Fruit fly (Drosophila melanogaster) ovary, adult (tissue): Measurements from ENCODE around the gene Atg17.

Experiments
- CG17801 ChIP-seq: fragments of 200-800 bp; optimal IDR thresholded peaks from 2 replicates; lab custom pipeline; 2019; ENCODE audit warnings: missing biosample characterization, mild to moderate bottlenecking, missing genetic modification characterization, moderate library complexity; ENCODE audit not compliant: partially characterized antibody

Gene Atg17

DNA sequence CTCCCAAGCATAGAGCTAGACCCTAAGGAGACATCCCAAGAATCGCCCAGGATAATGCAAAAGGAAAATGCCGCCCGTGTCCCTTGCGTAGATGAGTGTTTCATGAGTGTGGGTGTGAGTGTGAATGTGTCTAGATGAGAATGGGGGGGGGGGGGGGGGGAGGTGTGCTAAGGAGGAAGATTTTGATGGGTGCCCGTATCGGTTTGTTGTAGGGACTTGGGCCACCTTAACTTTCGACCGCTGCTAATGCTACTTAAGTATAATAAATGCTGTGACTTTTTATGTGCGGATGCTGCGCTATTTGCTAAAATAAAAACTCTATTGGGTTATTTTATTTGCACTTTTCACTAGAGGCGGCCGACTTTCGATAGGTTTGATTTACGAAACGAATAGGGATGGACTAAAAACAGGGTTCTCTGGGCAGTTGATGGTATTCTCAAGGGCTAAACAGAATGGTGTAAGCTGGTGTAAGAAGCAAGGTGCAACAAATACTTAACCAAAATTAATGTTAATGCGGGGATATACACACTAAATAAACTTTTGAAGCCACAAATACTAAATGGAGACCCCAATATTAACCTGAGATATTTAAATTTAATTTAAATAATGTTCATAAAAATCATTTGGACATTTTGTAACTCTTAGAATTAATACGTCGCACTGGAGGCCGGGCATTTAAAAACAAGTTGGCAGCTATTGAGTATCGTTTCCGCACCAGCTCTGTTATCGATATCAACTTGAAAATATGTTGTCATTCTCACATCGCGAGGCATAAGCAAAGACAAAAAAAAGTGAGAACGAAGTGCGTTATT is at the start of gene Atg17, which contains the start of gene Xe7:
Gene Atg17, plus strand, starts transcription at position 786 of the 812 bp plus-strand sequence.
Gene Xe7, minus strand, starts transcription at position 407 of the 812 bp plus-strand sequence.
- peak; percentile 88 for TF ChIP-seq CG17801 (GFP tag; lab: Kevin White, UChicago)

DNA sequence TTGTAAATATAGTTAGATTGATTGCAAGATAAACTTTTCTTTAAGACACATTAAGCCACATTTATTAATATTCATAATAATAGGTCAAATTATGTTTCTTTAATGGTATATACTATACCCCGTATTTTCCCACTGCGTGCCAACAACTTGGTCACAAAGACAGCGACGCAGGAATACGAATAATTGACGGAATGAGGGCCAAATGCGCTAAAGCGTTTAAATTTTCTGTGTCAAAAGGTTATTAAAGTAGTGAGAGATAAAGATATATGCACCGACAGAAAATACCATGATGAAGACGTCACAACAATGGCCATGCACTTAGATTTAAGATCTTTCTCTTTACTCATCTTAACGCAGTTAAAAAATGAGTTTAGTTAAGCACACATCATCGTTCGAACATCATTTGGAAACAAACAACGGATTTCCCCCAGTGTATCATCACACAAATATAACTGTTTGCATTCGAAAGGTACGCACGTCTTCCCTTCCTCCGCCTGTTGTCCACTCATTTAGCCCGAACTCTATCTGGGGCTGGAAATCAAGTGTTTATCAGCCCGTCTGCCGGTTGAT is 49.0 kb upstream of the Atg17 start:
- no peak for TF ChIP-seq CG17801 (GFP tag; lab: Kevin White, UChicago)

DNA sequence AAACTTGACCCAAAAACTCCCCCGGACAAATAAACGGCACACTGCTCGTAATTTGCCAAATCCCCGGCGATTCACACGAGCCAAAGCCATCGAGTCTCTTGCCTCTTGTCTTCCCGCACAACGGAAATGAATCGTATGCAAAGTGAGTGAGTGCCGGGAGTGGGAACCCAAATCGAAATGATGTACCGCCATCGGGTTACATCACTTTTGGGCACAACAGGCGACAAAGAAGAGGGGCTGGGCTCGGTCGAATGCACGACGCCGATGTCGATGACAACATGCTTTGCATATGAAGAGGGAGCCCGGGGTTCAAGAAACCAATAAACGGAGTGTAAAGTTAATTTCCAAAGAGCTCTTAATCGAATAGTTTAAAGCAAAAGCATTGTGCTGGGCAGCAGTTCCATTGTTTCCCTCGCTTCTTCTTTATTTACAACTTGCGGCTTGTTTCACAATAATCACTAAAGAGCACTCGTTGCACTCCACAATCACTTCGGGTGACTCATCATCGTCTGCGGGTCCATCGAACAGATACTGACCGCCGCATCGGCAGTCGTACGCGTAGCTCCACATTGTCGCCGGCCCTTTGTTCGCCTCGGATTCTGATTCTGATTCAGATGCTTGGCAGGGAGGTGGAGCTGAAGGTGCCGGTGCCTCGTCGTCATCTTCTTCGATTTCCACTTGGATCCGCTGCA is 47.7 kb upstream of the Atg17 start:
- no peak for TF ChIP-seq CG17801 (GFP tag; lab: Kevin White, UChicago)

DNA sequence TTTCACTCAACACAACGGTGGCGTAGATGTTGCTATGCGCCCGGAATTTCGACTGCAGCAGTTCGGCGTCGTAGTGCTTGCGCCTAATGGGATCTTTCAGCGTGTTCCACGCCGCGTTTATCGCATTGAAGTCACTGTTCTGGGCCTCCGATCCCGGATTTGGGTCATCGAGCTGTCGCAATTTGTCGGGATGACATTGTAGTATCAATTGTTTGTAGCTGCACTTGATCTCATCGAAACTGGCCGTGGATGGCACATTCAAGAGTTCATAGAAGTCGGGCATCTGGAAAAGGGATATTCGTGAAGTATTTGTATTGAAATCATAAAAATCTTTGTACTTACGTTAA is 47.1 kb upstream of the Atg17 start:
- no peak for TF ChIP-seq CG17801 (GFP tag; lab: Kevin White, UChicago)

DNA sequence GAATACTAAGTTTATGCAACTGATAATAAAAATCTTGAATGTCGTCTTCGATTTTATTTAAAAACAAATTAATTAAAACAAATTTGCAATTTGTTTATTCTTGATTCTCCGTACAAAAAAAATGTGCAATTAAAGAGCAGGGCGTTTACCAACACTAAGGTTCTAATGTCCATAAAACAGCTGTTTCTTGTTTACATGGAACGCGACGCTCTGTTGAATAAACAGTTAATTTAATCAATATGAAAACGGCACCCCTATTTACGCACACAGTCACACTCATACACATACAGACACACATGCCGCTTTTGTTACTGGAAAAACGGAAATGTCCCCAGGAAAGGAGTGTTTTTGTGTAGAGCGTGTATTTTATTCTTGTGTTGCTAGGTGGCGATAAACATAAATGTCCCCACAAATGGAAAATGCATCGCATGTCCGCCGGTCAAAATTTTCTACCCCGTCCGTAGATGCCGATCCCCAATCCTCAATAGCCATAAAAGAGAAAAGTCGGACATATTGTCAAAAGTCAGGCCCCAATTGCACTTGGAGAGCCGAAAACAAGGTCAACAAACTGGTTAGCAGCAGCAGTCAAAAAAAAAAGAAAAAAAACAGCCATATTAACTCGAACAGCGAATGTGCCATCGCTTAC is 46.4 kb upstream of the Atg17 start:
- peak; percentile 76 for TF ChIP-seq CG17801 (GFP tag; lab: Kevin White, UChicago)

DNA sequence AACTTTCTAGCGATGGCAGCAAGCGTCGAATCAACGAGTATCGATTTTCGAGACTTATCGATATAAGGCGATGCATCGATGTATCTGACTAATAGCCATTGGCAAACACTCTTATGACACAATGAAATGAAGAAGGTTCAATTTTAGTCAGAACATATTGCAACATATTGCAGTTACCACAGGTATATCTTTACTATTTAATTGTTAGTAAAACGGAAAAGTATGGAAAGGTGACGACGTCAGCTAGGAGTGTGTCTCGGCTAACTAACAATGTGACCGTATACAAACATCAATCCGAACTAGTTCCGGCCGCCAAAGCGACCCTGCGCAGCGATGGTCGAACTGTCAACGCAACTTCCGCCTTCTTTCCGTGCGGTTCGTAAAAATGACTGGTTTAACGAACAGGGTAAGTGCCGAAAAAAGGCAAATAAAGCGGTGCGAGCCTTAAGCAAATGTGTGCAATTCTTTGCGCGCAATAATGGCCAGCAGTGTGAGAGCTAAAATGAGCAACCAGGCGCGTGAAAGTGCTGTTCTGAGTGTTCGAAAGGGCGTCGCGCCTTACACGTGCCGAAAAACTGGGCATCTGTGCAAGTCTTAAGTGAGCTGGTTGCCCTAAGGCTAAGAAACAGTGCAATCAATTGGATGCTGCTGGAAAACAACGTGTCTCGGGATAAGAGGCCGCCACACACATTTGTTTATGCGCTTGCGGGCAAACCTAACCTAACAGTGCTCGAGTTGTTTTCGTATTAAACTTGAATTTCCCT is 45.2 kb upstream of the Atg17 start, which contains the start of the genes Dph4, Spec2 and RpL13A:
Gene Dph4, minus strand, starts transcription at position 11 of the 764 bp plus-strand sequence.
Gene Spec2, minus strand, starts transcription at position 11 of the 764 bp plus-strand sequence.
Gene RpL13A, plus strand, starts transcription at position 360 of the 764 bp plus-strand sequence.
- TF ChIP-seq CG17801 (GFP tag; lab: Kevin White, UChicago): peak; percentile 90

DNA sequence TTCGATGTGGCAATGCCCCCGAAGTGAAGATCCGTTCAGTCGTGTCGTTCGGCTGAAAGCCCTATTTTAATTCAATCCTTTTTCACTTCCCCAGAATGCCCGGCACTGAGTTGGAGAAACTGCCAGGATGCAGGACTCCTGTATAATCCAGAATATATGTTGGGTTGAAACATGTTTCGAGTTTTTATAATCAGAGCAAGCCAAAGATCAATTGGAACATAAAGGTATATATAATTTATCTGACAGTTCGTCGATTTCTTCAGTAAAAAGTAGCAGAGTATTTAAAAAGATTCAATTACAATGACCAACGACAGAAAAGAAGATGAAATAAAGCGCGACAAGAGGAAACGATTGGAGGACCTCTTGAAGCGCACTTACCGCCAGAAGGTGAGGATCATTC is 42.0 kb upstream of the Atg17 start, which contains the start of gene CG31551:
Gene CG31551, plus strand, starts transcription at position 301 of the 400 bp plus-strand sequence.
- no peak for TF ChIP-seq CG17801 (GFP tag; lab: Kevin White, UChicago)

DNA sequence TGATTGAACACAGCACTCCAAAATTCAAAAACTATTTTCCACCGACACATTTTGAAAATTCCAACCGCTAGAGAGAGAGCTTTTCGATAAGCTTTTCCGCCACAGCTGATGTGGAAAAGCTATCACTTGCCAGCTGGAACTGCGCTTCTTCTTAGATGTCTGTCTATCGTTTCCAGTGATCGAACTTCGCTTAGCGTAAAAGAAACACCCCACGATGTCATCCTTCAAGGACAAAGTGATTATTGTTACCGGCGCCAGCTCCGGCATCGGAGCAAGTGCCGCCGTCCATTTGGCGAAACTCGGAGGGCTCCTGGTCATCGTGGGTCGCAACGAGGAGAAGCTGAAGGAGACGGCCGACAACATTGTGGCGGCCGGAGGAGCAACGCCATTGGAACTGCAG is 37.3 kb upstream of the Atg17 start, which contains the start of gene CG31549:
Gene CG31549, plus strand, starts transcription at position 11 of the 400 bp plus-strand sequence.
- TF ChIP-seq CG17801 (GFP tag; lab: Kevin White, UChicago): peak; percentile 57

DNA sequence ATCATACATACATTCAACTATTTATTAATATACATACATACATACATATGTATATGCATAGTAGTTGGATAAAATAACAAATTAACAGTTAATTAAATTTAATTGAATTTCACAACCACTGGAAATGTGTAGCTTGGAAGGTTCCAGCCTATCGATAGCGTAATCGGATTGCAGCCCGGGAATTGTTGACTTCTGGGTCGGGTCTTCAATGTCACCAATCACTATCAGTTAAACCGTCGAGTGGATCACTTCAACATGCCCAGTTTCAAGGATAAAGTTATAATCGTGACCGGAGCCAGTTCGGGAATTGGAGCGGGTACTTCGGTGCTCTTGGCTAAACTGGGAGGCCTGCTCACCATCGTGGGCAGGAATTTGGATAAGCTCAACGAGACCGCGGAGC is 36.1 kb upstream of the Atg17 start, which contains the start of gene CG12171:
Gene CG12171, plus strand, starts transcription at position 191 of the 400 bp plus-strand sequence.
- TF ChIP-seq CG17801 (GFP tag; lab: Kevin White, UChicago): peak; percentile 57

DNA sequence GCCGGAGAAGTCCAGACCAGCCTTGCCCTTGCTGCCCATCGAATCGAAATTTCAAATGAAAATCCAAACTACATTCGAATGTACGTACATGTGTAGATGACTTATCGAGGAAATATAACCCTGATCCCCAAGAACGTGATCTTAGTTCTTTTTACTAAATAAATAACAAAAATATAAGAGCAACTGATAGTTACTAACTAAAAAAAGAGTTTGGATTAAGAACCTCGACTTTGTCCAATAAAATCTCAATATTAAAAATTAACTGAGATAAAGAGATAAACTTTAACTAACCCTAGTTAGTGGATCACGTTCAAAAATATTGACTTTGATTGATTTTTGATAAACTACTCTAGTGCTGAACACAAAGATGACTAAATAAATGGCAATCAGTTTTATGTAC is 34.0 kb upstream of the Atg17 start, which contains the start of gene CG31546:
Gene CG31546, minus strand, starts transcription at position 101 of the 400 bp plus-strand sequence.
- no peak for TF ChIP-seq CG17801 (GFP tag; lab: Kevin White, UChicago)

DNA sequence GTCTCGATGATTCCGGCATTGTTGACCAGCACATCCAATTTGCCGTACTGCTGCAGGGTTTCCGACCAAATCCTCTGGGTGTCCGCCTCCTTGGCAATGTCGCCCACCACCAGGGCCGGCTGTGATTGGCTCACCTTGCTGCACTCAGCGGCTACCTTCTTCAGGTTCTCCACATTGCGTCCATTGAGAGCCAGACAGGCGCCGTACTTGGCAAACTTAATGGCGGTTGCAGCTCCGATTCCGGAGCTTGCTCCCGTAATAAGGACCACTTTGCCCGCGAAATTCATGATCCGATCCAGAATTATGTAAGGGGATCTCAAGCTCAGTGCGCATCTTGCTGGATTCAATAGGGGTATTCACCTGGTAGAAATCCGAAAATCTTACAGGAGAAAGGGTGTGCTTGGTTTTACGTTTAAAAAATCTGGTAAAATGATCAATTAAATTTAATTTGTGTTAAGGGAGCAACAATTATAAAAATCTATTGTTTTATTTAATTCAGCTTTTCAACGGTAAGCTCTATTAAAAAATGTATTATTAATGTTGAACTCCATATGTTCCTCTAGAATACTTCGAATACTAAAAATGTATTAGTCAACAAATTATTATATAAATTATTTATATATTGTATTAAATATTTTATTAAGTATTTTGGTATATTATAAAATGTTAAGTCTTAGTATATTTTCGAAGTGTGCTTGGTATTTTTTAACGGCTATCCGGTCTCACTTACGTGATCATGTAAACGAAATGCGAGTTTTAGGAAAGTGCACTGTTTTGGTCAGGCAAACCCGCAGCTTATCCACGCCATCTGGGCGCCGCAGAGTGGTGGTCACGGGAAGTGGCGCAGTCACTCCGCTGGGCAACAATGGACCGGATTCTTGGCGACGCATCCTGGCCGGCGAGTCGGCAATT is 32.7 kb upstream of the Atg17 start, which contains the start of the genes CG31548 and CG12170:
Gene CG31548, minus strand, starts transcription at position 334 of the 912 bp plus-strand sequence.
Gene CG12170, plus strand, starts transcription at position 716 of the 912 bp plus-strand sequence.
- TF ChIP-seq CG17801 (GFP tag; lab: Kevin White, UChicago): no peak

DNA sequence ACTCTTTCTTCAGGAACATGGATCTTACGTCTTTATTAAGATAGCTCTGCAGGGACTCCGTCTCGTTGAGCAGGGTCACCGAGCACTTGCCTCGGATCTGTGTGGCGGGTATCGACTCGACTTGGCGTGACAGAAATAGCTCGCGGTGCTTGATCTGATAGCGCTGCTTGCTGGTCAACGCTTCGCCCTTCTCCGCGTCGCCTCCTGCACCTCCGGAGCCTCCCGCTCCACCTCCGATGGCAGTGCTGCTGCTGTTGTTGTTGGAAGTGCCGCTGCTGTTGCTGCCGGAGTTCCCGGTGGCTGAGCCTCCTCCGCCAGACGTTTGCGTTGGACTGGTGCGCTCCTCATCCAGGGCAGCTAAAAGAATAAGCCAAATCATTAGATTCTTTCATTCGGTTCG is 26.1 kb upstream of the Atg17 start:
- TF ChIP-seq CG17801 (GFP tag; lab: Kevin White, UChicago): no peak
